Worm (Caenorhabditis elegans): ENCODE results near the gene ril-2.

- TF ChIP-seq med-1 (GFP tag; optimal IDR thresholded peaks at IDR 0.05; ENCODE audit: insufficient read depth) = no peak
- no peak for TF ChIP-seq flt-1 (GFP tag; IDR thresholded peaks at IDR 0.05)
Measured at ce11 chrV:12611029-12611428, 12.1 kb upstream of the ril-2 start, which contains the start of gene cubn-1.

Measured in whole organism, midembryonic.